Worm (Caenorhabditis elegans) whole organism, L2 larva: ENCODE measurements around the gene str-109.

Experiments
- crh-2 ChIP-seq: sonication (generic microtip); optimal IDR thresholded peaks from 2 replicates; lab custom pipeline; 2017; ENCODE audit warnings: missing biosample characterization, missing genetic modification characterization
- zag-1 ChIP-seq: fragments of 150-350 bp; optimal IDR thresholded peaks from 2 replicates; lab custom pipeline; 2014; ENCODE audit warnings: missing biosample characterization, missing genetic modification characterization
- ztf-11 ChIP-seq: sonication (generic microtip); optimal IDR thresholded peaks from 2 replicates; lab custom pipeline; 2017; ENCODE audit warnings: missing biosample characterization, missing genetic modification characterization

DNA sequence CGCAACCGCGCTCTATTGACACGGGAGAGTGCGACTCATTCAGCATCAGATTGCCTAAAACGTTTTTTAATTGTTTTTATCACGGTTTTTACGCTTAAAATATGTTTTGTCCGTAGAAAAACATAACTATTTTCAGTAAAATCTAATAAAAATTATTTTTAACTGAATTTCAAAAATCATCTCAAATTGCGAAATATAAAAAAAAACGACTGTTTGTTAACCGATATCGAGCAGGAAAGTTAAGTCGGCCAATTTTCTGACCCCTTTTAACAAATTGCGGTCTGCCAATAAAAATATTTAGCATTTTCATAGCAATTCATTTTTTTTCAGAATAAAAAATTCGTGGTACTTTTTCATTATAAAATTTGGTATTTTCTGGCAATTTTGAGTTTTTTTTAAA, 41.5 kb downstream of the str-109 start:
- TF ChIP-seq crh-2 (tag; lab: Kevin White, UChicago) (no peak), ztf-11 (tag; lab: Kevin White, UChicago) (no peak), zag-1 (tag; lab: Kevin White, UChicago) (no peak)
